Fruit fly (Drosophila melanogaster): Measurements from ENCODE around the gene TotC.

DNA sequence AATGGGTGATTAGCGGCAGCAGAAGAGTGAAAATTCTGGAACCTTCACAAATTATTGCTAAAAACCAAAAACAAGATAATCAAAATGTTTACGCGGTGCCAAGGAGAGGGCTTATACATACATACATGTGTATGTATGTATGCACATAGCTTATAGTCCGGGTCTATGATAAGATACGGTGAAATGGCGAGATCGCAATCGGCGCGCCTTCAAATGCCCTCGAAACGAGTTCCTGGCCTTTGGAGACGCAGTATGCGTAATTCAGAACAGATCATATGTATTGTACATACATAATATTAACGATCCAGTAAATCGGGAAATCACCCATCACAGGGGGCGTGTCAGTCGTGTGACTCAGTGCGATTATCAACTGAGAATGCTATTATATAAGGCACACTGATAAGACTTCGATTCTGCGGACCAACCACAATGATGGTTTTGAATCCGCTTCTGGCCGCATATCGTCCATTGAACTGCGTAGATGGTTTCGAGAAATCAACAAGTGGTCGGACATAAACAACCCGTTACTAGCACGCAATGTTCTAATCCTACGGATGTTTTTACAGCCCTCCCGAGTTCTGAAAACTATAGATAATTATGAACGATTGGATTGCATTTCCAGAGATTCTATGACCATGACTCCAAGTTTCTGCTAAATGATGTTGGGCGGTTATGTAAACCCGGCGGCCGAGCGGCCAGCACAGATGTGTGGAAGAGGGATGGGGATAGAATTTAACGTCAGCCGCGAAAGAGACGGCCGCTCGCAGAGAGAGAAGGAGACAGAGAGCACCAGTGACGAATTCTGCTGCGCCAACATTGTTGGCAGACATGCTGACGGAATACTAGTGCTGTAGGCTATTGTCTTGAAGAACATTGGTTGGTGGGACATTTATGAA is 44.0 kb upstream of the TotC start:
- peak; percentile 96 for TF ChIP-seq EcR (GFP tag; optimal IDR thresholded peaks at IDR 0.05)
- TF ChIP-seq CG9948 (tag; optimal IDR thresholded peaks at IDR 0.05) = no peak
